Worm (Caenorhabditis elegans): Measurements from ENCODE around the gene Y70C5B.2.

Y70C5B.2 gene

ce11 chrV:16648317-16649018 lies 12.2 kb downstream of the Y70C5B.2 start, which contains the start of gene W06G6.20 (continued):
- 0 out of 2 replicates have a peak, but pooled peaks have one; percentile 32 for TF ChIP-seq madf-9 (GFP tag; conservative IDR thresholded peaks at IDR 0.05)
- TF ChIP-seq nhr-6 (tag; optimal IDR thresholded peaks at IDR 0.05), result no peak
- no peak for TF ChIP-seq unc-39 (tag; optimal IDR thresholded peaks at IDR 0.05)
- no peak for TF ChIP-seq daf-8 (GFP tag; IDR thresholded peaks at IDR 0.05)
- TF ChIP-seq ceh-28 (tag; optimal IDR thresholded peaks at IDR 0.05), result no peak
- no peak for TF ChIP-seq nhr-42 (GFP tag; IDR thresholded peaks at IDR 0.05)
- no peak for TF ChIP-seq hmg-1.1 (GFP tag; IDR thresholded peaks at IDR 0.05)
- TF ChIP-seq cey-2 (tag; optimal IDR thresholded peaks at IDR 0.05; ENCODE audit: borderline replicate concordance, insufficient read depth), result no peak
- TF ChIP-seq daf-16 (GFP tag; optimal IDR thresholded peaks at IDR 0.05), result peak in 1 of 2 experiments; percentile 63
- peak; percentile 31 for TF ChIP-seq daf-16 (tag; optimal IDR thresholded peaks at IDR 0.05)
- no peak for TF ChIP-seq ztf-11 (tag; optimal IDR thresholded peaks at IDR 0.05)
- TF ChIP-seq snpc-4 (tag; optimal IDR thresholded peaks at IDR 0.05), result no peak
- TF ChIP-seq daf-12 (tag; optimal IDR thresholded peaks at IDR 0.05), result no peak
- TF ChIP-seq egl-27 (tag; optimal IDR thresholded peaks at IDR 0.05), result no peak
- no peak for TF ChIP-seq rbr-2 (tag; optimal IDR thresholded peaks at IDR 0.05)
- no peak for TF ChIP-seq lir-3 (tag; optimal IDR thresholded peaks at IDR 0.05)
- no peak for TF ChIP-seq nhr-76 (tag; optimal IDR thresholded peaks at IDR 0.05)
- TF ChIP-seq hlh-30 (tag; optimal IDR thresholded peaks at IDR 0.05; ENCODE audit: insufficient read depth), result peak; percentile 74
- no peak for TF ChIP-seq lin-13 (GFP tag; optimal IDR thresholded peaks at IDR 0.05)
- no peak for TF ChIP-seq mxl-3 (GFP tag; optimal IDR thresholded peaks at IDR 0.05)
- no peak for TF ChIP-seq dmd-6 (GFP tag; IDR thresholded peaks at IDR 0.05)
- no peak for TF ChIP-seq nhr-77 (tag; optimal IDR thresholded peaks at IDR 0.05)
- TF ChIP-seq Y75B8A.6 (GFP tag; IDR thresholded peaks at IDR 0.05), result no peak
- TF ChIP-seq spr-1 (tag; optimal IDR thresholded peaks at IDR 0.05), result no peak
- no peak for TF ChIP-seq nhr-10 (tag; optimal IDR thresholded peaks at IDR 0.05)
- TF ChIP-seq lin-39 (tag; optimal IDR thresholded peaks at IDR 0.05), result no peak
- TF ChIP-seq T26A8.4 (GFP tag; IDR thresholded peaks at IDR 0.05), result no peak
- TF ChIP-seq ces-1 (GFP tag; optimal IDR thresholded peaks at IDR 0.05), result no peak
- TF ChIP-seq tag-97 (GFP tag; IDR thresholded peaks at IDR 0.05), result no peak
- peak; percentile 62 for TF ChIP-seq snpc-1.2 (GFP tag; IDR thresholded peaks at IDR 0.05)
- no peak for TF ChIP-seq ceh-62 (tag; optimal IDR thresholded peaks at IDR 0.05)
- TF ChIP-seq ceh-32 (tag; optimal IDR thresholded peaks at IDR 0.05; ENCODE audit: poor library complexity), result no peak
- no peak for TF ChIP-seq sdz-12 (GFP tag; optimal IDR thresholded peaks at IDR 0.05)

DNA sequence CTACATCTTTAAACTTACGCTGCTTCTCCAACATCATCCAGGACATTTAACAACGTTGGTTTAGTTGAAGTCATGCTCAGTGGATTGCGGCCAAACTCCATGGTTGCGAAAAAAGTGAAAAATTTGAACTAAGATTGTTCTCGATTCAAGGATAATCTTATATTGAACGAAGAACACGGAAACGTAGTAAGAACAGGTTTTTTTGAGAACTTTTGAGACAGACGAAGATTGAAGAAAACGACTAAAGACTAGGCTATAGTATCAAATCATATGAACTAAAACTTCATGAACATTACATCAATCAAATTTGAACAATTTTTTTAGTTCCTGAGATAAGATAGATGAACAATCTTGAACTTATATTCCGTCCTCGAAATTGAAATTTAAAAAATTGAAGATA lies 13.6 kb downstream of the Y70C5B.2 start, which contains the start of gene W06G6.10:
Gene W06G6.10 (minus strand): TSS at position 101 of the 400 bp plus-strand sequence.
- TF ChIP-seq aly-2 (tag; optimal IDR thresholded peaks at IDR 0.05), result no peak
- TF ChIP-seq nhr-102 (tag; optimal IDR thresholded peaks at IDR 0.05), result no peak
- TF ChIP-seq D1046.2 (GFP tag; IDR thresholded peaks at IDR 0.05), result no peak
- TF ChIP-seq T26A8.4 (GFP tag; IDR thresholded peaks at IDR 0.05), result no peak
- TF ChIP-seq mxl-2 (GFP tag; conservative IDR thresholded peaks at IDR 0.05), result no peak
- no peak for TF ChIP-seq fkh-10 (GFP tag; optimal IDR thresholded peaks at IDR 0.05)
- TF ChIP-seq zip-2 (tag; optimal IDR thresholded peaks at IDR 0.05), result no peak
- TF ChIP-seq F37D6.2 (tag; optimal IDR thresholded peaks at IDR 0.05), result no peak
- TF ChIP-seq F44E2.7 (GFP tag; IDR thresholded peaks at IDR 0.05), result no peak
